Worm (Caenorhabditis elegans) whole organism, mixed stage, embryonic: Measurements from ENCODE around the gene F56B6.6.

ENCODE experiments used
- blmp-1 ChIP-seq: fragments of 150-350 bp; optimal IDR thresholded peaks from 2 replicates; lab custom pipeline; 2014; ENCODE audit warnings: missing biosample characterization, missing genetic modification characterization
- ces-1 ChIP-seq: fragments of 150-350 bp; optimal IDR thresholded peaks from 2 replicates; lab custom pipeline; 2014; ENCODE audit warnings: missing biosample characterization, missing genetic modification reagents, missing genetic modification characterization
- hlh-1 ChIP-seq: fragments of 150-350 bp; optimal IDR thresholded peaks from 2 replicates; lab custom pipeline; 2014; ENCODE audit warnings: missing biosample characterization, missing genetic modification reagents, missing genetic modification characterization
- lin-13 ChIP-seq: fragments of 150-350 bp; optimal IDR thresholded peaks from 2 replicates; lab custom pipeline; 2014; ENCODE audit warnings: missing biosample characterization, missing genetic modification characterization
- lsy-2 ChIP-seq: fragments of 150-350 bp; optimal IDR thresholded peaks from 2 replicates; lab custom pipeline; 2014; ENCODE audit warnings: missing biosample characterization, missing genetic modification characterization
- mep-1 ChIP-seq: fragments of 150-350 bp; optimal IDR thresholded peaks from 2 replicates; lab custom pipeline; 2017; ENCODE audit warnings: missing biosample characterization, missing genetic modification reagents, missing genetic modification characterization, inconsistent platforms
- nhr-76 ChIP-seq: sonication (generic microtip); optimal IDR thresholded peaks from 2 replicates; lab custom pipeline; 2017; ENCODE audit warnings: missing biosample characterization, missing genetic modification characterization
- pha-4 ChIP-seq: fragments of 150-350 bp; optimal IDR thresholded peaks from 2 replicates; lab custom pipeline; 2018; ENCODE audit warnings: missing biosample characterization, missing genetic modification reagents, missing genetic modification characterization
- snpc-4 ChIP-seq: fragments of 150-350 bp; optimal IDR thresholded peaks from 2 replicates; lab custom pipeline; 2014; ENCODE audit warnings: missing biosample characterization, missing genetic modification characterization
- tbx-8 ChIP-seq: fragments of 200-800 bp; sonication (Bioruptor generic); optimal IDR thresholded peaks from 2 replicates; lab custom pipeline; 2018; ENCODE audit warnings: mild to moderate bottlenecking, missing genetic modification characterization, moderate library complexity, missing compliant biosample characterization

DNA sequence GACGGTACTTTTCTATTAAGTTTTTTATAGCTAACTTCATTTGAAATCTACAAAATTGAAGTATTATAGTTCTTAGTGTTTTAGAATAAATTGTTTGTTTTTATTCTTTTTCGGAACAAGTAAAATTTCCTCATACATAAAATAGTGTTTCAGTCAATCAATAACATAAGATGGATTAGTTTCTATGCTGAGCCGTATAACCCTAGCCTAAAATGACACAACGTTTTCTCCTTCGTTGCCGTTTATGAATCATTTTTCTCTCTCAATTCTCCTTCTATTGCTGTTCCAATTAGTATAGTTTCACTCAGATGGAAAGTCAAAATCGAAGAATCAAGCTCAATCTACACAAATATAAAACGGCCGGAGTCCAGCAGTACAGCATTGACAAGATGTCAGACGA, 9.4 kb upstream of the F56B6.6 start, which contains the start of gene rgs-7:
- no peak for TF ChIP-seq lin-13
- no peak for TF ChIP-seq mep-1
- no peak for TF ChIP-seq ces-1 (GFP tag; lab: Kevin White, UChicago)
- no peak for TF ChIP-seq nhr-76
- TF ChIP-seq pha-4 (tag; lab: Kevin White, UChicago) = no peak
- TF ChIP-seq snpc-4 (tag; lab: Kevin White, UChicago) = no peak
- no peak for TF ChIP-seq blmp-1
- no peak for TF ChIP-seq lsy-2 (tag; lab: Kevin White, UChicago)
- TF ChIP-seq tbx-8 (GFP tag; lab: Kevin White, UChicago) = no peak
- no peak for TF ChIP-seq hlh-1 (tag; lab: Kevin White, UChicago)
